Worm (Caenorhabditis elegans) whole organism, young adult: ENCODE results near the gene F11A5.13.

Source experiments
- C06A6.2 ChIP-seq: fragments of 200-800 bp; sonication (Bioruptor generic); conservative IDR thresholded peaks from 2 replicates; pipeline ENCODE4 v1.3.6; 2022; ENCODE audit warnings: missing genetic modification characterization, missing compliant biosample characterization
- ceh-91 ChIP-seq: fragments of 200-800 bp; sonication (Bioruptor generic); IDR thresholded peaks from 2 replicates; pipeline ENCODE4 v1.3.6; 2022; ENCODE audit warnings: missing genetic modification reagents, missing genetic modification characterization, missing compliant biosample characterization
- fkh-3 ChIP-seq: sonication (generic microtip); optimal IDR thresholded peaks from 2 replicates; lab custom pipeline; 2016; ENCODE audit warnings: mild to moderate bottlenecking, missing genetic modification characterization, missing compliant biosample characterization
- gei-17 ChIP-seq: fragments of 200-800 bp; sonication (Bioruptor generic); optimal IDR thresholded peaks from 2 replicates; lab custom pipeline; 2018; ENCODE audit warnings: mild to moderate bottlenecking, missing genetic modification characterization, missing compliant biosample characterization
- lin-54 ChIP-seq: fragments of 200-800 bp; sonication (Bioruptor generic); optimal IDR thresholded peaks from 2 replicates; lab custom pipeline; 2018; ENCODE audit warnings: mild to moderate bottlenecking, missing genetic modification characterization, missing compliant biosample characterization
- nhr-179 ChIP-seq: sonication (generic microtip); optimal IDR thresholded peaks from 2 replicates; lab custom pipeline; 2016; ENCODE audit warnings: mild to moderate bottlenecking, missing genetic modification characterization, missing compliant biosample characterization
- pbrm-1 ChIP-seq: fragments of 200-800 bp; sonication (Bioruptor generic); IDR thresholded peaks from 2 replicates; pipeline ENCODE4 v1.3.6; 2022; ENCODE audit warnings: missing genetic modification reagents, missing genetic modification characterization, missing compliant biosample characterization
- snpc-1.3 ChIP-seq: sonication (generic microtip); optimal IDR thresholded peaks from 2 replicates; lab custom pipeline; 2017; ENCODE audit warnings: missing genetic modification characterization, mild to moderate bottlenecking, missing compliant biosample characterization, antibody characterized with exemption, moderate library complexity, missing genotype, missing genetic modification reagents; ENCODE audit not compliant: insufficient read depth
- unc-130 ChIP-seq: sonication (generic microtip); optimal IDR thresholded peaks from 2 replicates; lab custom pipeline; 2016; ENCODE audit warnings: missing genetic modification reagents, missing genetic modification characterization, missing compliant biosample characterization
- unc-62 ChIP-seq: fragments of 150-350 bp; optimal IDR thresholded peaks from 2 replicates; lab custom pipeline; 2014; ENCODE audit warnings: missing biosample characterization, missing genetic modification reagents, missing genetic modification characterization
- ztf-18 ChIP-seq: sonication (generic microtip); optimal IDR thresholded peaks from 2 replicates; lab custom pipeline; 2016; ENCODE audit warnings: missing genotype, mild to moderate bottlenecking, missing genetic modification characterization, missing compliant biosample characterization
- ztf-25 ChIP-seq: fragments of 200-800 bp; sonication (Bioruptor generic); IDR thresholded peaks from 2 replicates; pipeline ENCODE4 v1.3.6; 2022; ENCODE audit warnings: missing genetic modification reagents, missing genetic modification characterization, missing compliant biosample characterization

DNA sequence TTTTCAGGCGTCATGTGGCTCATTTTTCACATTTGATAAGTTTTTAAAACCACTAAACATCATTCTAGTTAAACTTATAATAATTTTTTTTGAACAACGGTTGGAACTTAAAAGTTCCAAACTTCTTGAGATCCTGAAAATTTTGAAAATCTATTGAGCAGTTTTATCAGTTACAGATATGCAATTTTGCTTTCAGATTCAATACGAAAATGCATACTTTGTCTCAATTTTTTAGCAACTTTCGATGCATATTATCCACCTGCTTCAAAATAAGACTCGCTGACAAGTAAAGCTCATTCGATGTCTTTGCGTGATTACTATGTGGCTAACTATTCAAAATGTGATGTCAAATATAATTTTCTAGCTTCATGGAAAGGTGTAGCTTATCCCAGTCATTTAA is 20.1 kb upstream of the F11A5.13 start, which contains the start of gene srh-95:
- TF ChIP-seq ztf-25 (GFP tag; lab: Robert Waterston, UW), result no peak
- no peak for TF ChIP-seq C06A6.2 (GFP tag; lab: Robert Waterston, UW)
- no peak for TF ChIP-seq ceh-91 (GFP tag; lab: Robert Waterston, UW)
- no peak for TF ChIP-seq unc-62 (GFP tag; lab: Kevin White, UChicago)
- no peak for TF ChIP-seq unc-130
- no peak for TF ChIP-seq gei-17 (GFP tag; lab: Kevin White, UChicago)
- no peak for TF ChIP-seq lin-54
- TF ChIP-seq ztf-18, result no peak
- TF ChIP-seq nhr-179 (tag; lab: Kevin White, UChicago), result no peak
- TF ChIP-seq fkh-3 (tag; lab: Kevin White, UChicago), result no peak
- TF ChIP-seq pbrm-1 (GFP tag; lab: Robert Waterston, UW), result no peak
- TF ChIP-seq snpc-1.3 (tag; lab: Kevin White, UChicago), result no peak
